Fruit fly (Drosophila melanogaster): Measurements from ENCODE around the gene CG32112.

Gene CG32112

dm6 chr3L:12734550-12735012, 6.9 kb upstream of the CG32112 start, which contains the start of the genes SmD1 and Ptp69D:
SmD1 (minus strand) TSS chr3L:12734611.
Ptp69D (plus strand) TSS chr3L:12734945.
- peak; percentile 15 for TF ChIP-seq CG2120 (GFP tag; optimal IDR thresholded peaks at IDR 0.05)
- TF ChIP-seq dpn (GFP tag; optimal IDR thresholded peaks at IDR 0.05): no peak
- peak; percentile 54; the same call in 1 of the 2 replicates for TF ChIP-seq tna (GFP tag; IDR thresholded peaks at IDR 0.05; ENCODE audit: partially characterized antibody)
- TF ChIP-seq CG11695 (GFP tag; IDR thresholded peaks at IDR 0.05): no peak
- TF ChIP-seq MESR4 (GFP tag; optimal IDR thresholded peaks at IDR 0.05): no peak
- no peak for TF ChIP-seq CG6683 (GFP tag; optimal IDR thresholded peaks at IDR 0.05)
- TF ChIP-seq CG15601 (tag; optimal IDR thresholded peaks at IDR 0.05): peak; percentile 3
- no peak for TF ChIP-seq CG10959 (GFP tag; IDR thresholded peaks at IDR 0.05)
- TF ChIP-seq CG17186 (GFP tag; optimal IDR thresholded peaks at IDR 0.05): peak; percentile 56
- peak; percentile 14 for TF ChIP-seq D19A (tag; optimal IDR thresholded peaks at IDR 0.05)
- peak; percentile 81 for TF ChIP-seq HLH4C (GFP tag; IDR thresholded peaks at IDR 0.05; ENCODE audit: partially characterized antibody)
- TF ChIP-seq bigmax (GFP tag; optimal IDR thresholded peaks at IDR 0.05): peak; percentile 64
- TF ChIP-seq Dll (GFP tag; IDR thresholded peaks at IDR 0.05; ENCODE audit: partially characterized antibody): peak; percentile 88
- TF ChIP-seq phol (tag; optimal IDR thresholded peaks at IDR 0.05): peak; percentile 60
- peak; percentile 10 for TF ChIP-seq dmrt11E (tag; optimal IDR thresholded peaks at IDR 0.05)
- TF ChIP-seq CG8359 (GFP tag; optimal IDR thresholded peaks at IDR 0.05; ENCODE audit: borderline replicate concordance): no peak
- no peak for TF ChIP-seq CG9817 (tag; optimal IDR thresholded peaks at IDR 0.05)
- peak; percentile 65; the same call in 2 of the 3 replicates for TF ChIP-seq CG17361 (GFP tag; IDR thresholded peaks at IDR 0.05)
- TF ChIP-seq Chrac-16 (GFP tag; optimal IDR thresholded peaks at IDR 0.05): no peak
- peak; percentile 77 for TF ChIP-seq amos (GFP tag; IDR thresholded peaks at IDR 0.05; ENCODE audit: partially characterized antibody)
- no peak for TF ChIP-seq Bteb2 (GFP tag; optimal IDR thresholded peaks at IDR 0.05)
- TF ChIP-seq Stat92E (GFP tag; optimal IDR thresholded peaks at IDR 0.05): peak in 1 of 3 experiments; percentile 40
- TF ChIP-seq caup (GFP tag; optimal IDR thresholded peaks at IDR 0.05; ENCODE audit: severe bottlenecking): no peak
- no peak for TF ChIP-seq CG8388 (GFP tag; optimal IDR thresholded peaks at IDR 0.05)
- TF ChIP-seq Atf-2 (GFP tag; optimal IDR thresholded peaks at IDR 0.05): no peak
- TF ChIP-seq CG9797 (GFP tag; optimal IDR thresholded peaks at IDR 0.05): peak; percentile 32
- TF ChIP-seq CG11723 (GFP tag; optimal IDR thresholded peaks at IDR 0.05): peak; percentile 47
- TF ChIP-seq CG16813 (GFP tag; IDR thresholded peaks at IDR 0.05; ENCODE audit: partially characterized antibody): peak; percentile 87
- TF ChIP-seq CG33557 (GFP tag; optimal IDR thresholded peaks at IDR 0.05): peak; percentile 13
- TF ChIP-seq PHDP (tag; optimal IDR thresholded peaks at IDR 0.05): peak; percentile 7
- TF ChIP-seq fd64A (GFP tag; optimal IDR thresholded peaks at IDR 0.05): no peak
- no peak for TF ChIP-seq disco-r (GFP tag; optimal IDR thresholded peaks at IDR 0.05)
- peak; percentile 81 for TF ChIP-seq CG10267 (tag; optimal IDR thresholded peaks at IDR 0.05)
- peak; percentile 83 for TF ChIP-seq CG2116 (GFP tag; optimal IDR thresholded peaks at IDR 0.05)
- no peak for TF ChIP-seq ewg (GFP tag; optimal IDR thresholded peaks at IDR 0.05)
- peak; percentile 66 for TF ChIP-seq CG12391 (tag; optimal IDR thresholded peaks at IDR 0.05)
- peak; percentile 54; the same call in 1 of the 2 replicates for TF ChIP-seq CG2129 (GFP tag; IDR thresholded peaks at IDR 0.05; ENCODE audit: partially characterized antibody)
- peak; percentile 24 for TF ChIP-seq YL-1 (GFP tag; optimal IDR thresholded peaks at IDR 0.05)
- TF ChIP-seq cwo (GFP tag; optimal IDR thresholded peaks at IDR 0.05): no peak
- peak; percentile 9 for TF ChIP-seq B-H2 (GFP tag; optimal IDR thresholded peaks at IDR 0.05)
- TF ChIP-seq CG11560 (tag; IDR thresholded peaks at IDR 0.05): peak; percentile 88; the same call in 2 of the 3 replicates
- peak; percentile 17 for TF ChIP-seq CG9437 (GFP tag; optimal IDR thresholded peaks at IDR 0.05)
- TF ChIP-seq slbo (GFP tag; IDR thresholded peaks at IDR 0.05): no peak
- peak; percentile 3 for TF ChIP-seq CG30403 (GFP tag; optimal IDR thresholded peaks at IDR 0.05)
- no peak for TF ChIP-seq stc (GFP tag; IDR thresholded peaks at IDR 0.05)
- TF ChIP-seq CG14860 (GFP tag; IDR thresholded peaks at IDR 0.05; ENCODE audit: partially characterized antibody): peak; percentile 85
- TF ChIP-seq CG4820 (GFP tag; optimal IDR thresholded peaks at IDR 0.05): peak; percentile 14
- TF ChIP-seq CG34376 (GFP tag; optimal IDR thresholded peaks at IDR 0.05): no peak
